Worm (Caenorhabditis elegans) whole organism, early embryonic: ENCODE data around the gene C34F6.10.

Experiments
- B0310.2 ChIP-seq: sonication (generic microtip); optimal IDR thresholded peaks from 2 replicates; lab custom pipeline; 2016; ENCODE audit warnings: mild to moderate bottlenecking, missing genetic modification characterization, missing compliant biosample characterization
- F13C5.2 ChIP-seq: sonication (generic microtip); optimal IDR thresholded peaks from 2 replicates; lab custom pipeline; 2017; ENCODE audit warnings: mild to moderate bottlenecking, missing genetic modification characterization, inconsistent platforms, missing compliant biosample characterization
- ama-1 ChIP-seq: fragments of 150-350 bp; optimal IDR thresholded peaks from 2 replicates; lab custom pipeline; 2014
- hnd-1 ChIP-seq: sonication (generic microtip); optimal IDR thresholded peaks from 2 replicates; lab custom pipeline; 2016; ENCODE audit warnings: missing genetic modification characterization, missing compliant biosample characterization

DNA sequence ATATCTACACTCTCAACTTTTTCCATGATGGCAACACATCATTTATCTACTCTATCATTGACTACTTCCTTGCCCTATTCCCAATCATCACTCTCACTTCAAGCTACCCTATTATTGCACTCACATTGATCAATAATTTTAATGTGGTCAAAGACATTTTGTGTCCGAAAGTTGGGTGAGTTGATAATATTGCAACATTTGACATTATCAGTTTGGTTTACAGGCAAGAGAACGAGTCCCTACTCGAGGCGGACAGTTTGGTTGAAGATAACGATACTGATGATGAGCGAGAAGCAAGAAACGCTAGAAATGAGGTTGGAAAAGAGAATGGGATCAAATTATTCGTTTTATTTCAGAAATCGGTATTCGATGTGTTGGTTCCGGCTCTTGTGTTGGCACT, 24.3 kb upstream of the C34F6.10 start:
- TF ChIP-seq ama-1 (no peak), B0310.2 (tag; lab: Kevin White, UChicago) (no peak), hnd-1 (tag; lab: Kevin White, UChicago) (no peak), F13C5.2 (tag; lab: Kevin White, UChicago) (no peak)
